Fruit fly (Drosophila melanogaster) whole organism, adult: ENCODE measurements around the gene CG31952.

Source experiments
- CG14711 ChIP-seq: fragments of 200-800 bp; sonication (Bioruptor generic); optimal IDR thresholded peaks from 2 replicates; lab custom pipeline; 2018; ENCODE audit warnings: missing biosample characterization, mild to moderate bottlenecking, missing genetic modification characterization, moderate library complexity
- Hr96 ChIP-seq: fragments of 200-800 bp; sonication (Bioruptor generic); optimal IDR thresholded peaks from 2 replicates; lab custom pipeline; 2016; ENCODE audit warnings: missing biosample characterization, missing genetic modification characterization
- bab1 ChIP-seq: fragments of 200-800 bp; sonication (Bioruptor generic); optimal IDR thresholded peaks from 3 replicates; lab custom pipeline; 2019; ENCODE audit warnings: missing biosample characterization, mild to moderate bottlenecking, missing genetic modification characterization, moderate library complexity
- cnc ChIP-seq, 2 experiments: fragments of >200 bp; optimal IDR thresholded peaks; 2 replicates each; lab custom pipeline; 2017
- kay ChIP-seq: fragments of 200-800 bp; sonication (Bioruptor generic); peaks from one replicate; lab custom pipeline; 2016; ENCODE audit warnings: missing biosample characterization, missing genetic modification characterization, borderline replicate concordance
- pad ChIP-seq: fragments of 200-800 bp; sonication (Bioruptor generic); optimal IDR thresholded peaks from 3 replicates; lab custom pipeline; 2017; ENCODE audit warnings: missing biosample characterization, missing genetic modification characterization, mild to moderate bottlenecking, moderate library complexity, missing genetic modification reagents
- tj ChIP-seq: fragments of 200-800 bp; sonication (Bioruptor generic); optimal IDR thresholded peaks from 3 replicates; lab custom pipeline; 2017; ENCODE audit warnings: missing biosample characterization, mild to moderate bottlenecking, missing genetic modification characterization, moderate library complexity
- toe ChIP-seq: fragments of 200-800 bp; sonication (Bioruptor generic); optimal IDR thresholded peaks from 2 replicates; lab custom pipeline; 2016; ENCODE audit warnings: missing biosample characterization, missing genetic modification characterization

DNA sequence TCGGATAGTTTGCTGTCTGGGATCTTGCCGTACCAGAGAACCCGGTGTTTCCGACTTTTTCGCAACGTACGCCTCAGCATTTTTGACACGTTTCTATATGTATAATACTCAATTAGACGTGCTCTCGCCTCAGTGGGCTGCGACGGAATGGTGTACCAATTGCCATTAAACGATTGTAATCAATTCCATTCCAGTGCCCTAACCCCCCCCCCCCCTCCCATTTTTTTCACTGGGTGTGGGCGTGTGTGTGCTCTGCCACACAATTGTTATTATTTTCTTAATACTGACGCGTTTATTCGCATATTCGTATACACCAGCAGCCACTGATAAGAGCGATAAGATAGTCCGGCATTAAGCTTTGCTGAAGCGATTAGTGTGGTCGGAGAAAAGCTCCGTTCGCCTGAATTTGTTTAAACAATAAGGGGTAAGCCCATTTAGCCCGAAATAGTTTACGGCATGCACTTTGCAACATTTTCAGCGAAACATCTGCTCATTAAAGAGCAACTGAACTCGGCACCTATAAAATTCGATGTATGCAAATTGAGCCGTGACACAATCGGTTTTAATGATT, 47.3 kb upstream of the CG31952 start:
- peak; percentile 84 for TF ChIP-seq kay (GFP tag; lab: Kevin White, UChicago)
- TF ChIP-seq Hr96 (GFP tag; lab: Kevin White, UChicago): no peak
- no peak for TF ChIP-seq cnc (optimal IDR thresholded peaks at IDR 0.05; lab: Kevin White, UChicago)
- TF ChIP-seq toe (GFP tag; lab: Kevin White, UChicago): no peak
- TF ChIP-seq bab1 (GFP tag; lab: Kevin White, UChicago): peak; percentile 5
- peak; percentile 36 for TF ChIP-seq tj (GFP tag; lab: Kevin White, UChicago)
- TF ChIP-seq CG14711 (tag; lab: Kevin White, UChicago): no peak
- peak; percentile 10 for TF ChIP-seq pad (GFP tag; lab: Kevin White, UChicago)
